Fruit fly (Drosophila melanogaster) whole organism, embryonic: ENCODE data around the gene Atu.

Source experiments
- CG11093 ChIP-seq: fragments of 200-800 bp; sonication (Bioruptor generic); IDR thresholded peaks from 3 replicates; pipeline ENCODE4 v1.3.6; 2022; ENCODE audit warnings: missing biosample characterization, missing genetic modification characterization
- CG11723 ChIP-seq: fragments of 200-800 bp; sonication (Bioruptor generic); optimal IDR thresholded peaks from 2 replicates; lab custom pipeline; 2017; ENCODE audit warnings: missing biosample characterization, mild to moderate bottlenecking, missing genetic modification characterization
- CG12659 ChIP-seq: fragments of 200-800 bp; sonication (Bioruptor generic); optimal IDR thresholded peaks from 3 replicates; lab custom pipeline; 2017; ENCODE audit warnings: mild to moderate bottlenecking, missing biosample characterization, missing genetic modification reagents, missing genetic modification characterization
- CG13123 ChIP-seq: fragments of 200-800 bp; sonication (Bioruptor generic); optimal IDR thresholded peaks from 2 replicates; lab custom pipeline; 2016; ENCODE audit warnings: missing biosample characterization, missing genetic modification characterization
- CG13424 ChIP-seq: fragments of 200-800 bp; sonication (Bioruptor generic); optimal IDR thresholded peaks from 2 replicates; lab custom pipeline; 2019; ENCODE audit warnings: missing biosample characterization, mild to moderate bottlenecking, missing genetic modification characterization, moderate library complexity
- CG14860 ChIP-seq: fragments of 200-800 bp; sonication (Bioruptor generic); IDR thresholded peaks from 3 replicates; pipeline ENCODE4 v1.3.6; 2022; ENCODE audit warnings: missing biosample characterization, missing genetic modification characterization; ENCODE audit not compliant: partially characterized antibody
- CG17186 ChIP-seq: fragments of 200-800 bp; sonication (Bioruptor generic); optimal IDR thresholded peaks from 3 replicates; lab custom pipeline; 2017; ENCODE audit warnings: missing biosample characterization, missing genetic modification reagents, missing genetic modification characterization
- CG17328 ChIP-seq: fragments of 200-800 bp; sonication (Bioruptor generic); IDR thresholded peaks from 2 replicates; pipeline ENCODE4 v1.3.6; 2022; ENCODE audit warnings: missing biosample characterization, missing genetic modification characterization
- CG17359 ChIP-seq: fragments of 200-800 bp; sonication (Bioruptor generic); optimal IDR thresholded peaks from 3 replicates; lab custom pipeline; 2018; ENCODE audit warnings: missing biosample characterization, mild to moderate bottlenecking, missing genetic modification characterization, moderate library complexity
- CG30403 ChIP-seq: fragments of 200-800 bp; sonication (Bioruptor generic); optimal IDR thresholded peaks from 3 replicates; lab custom pipeline; 2016; ENCODE audit warnings: missing biosample characterization, missing genetic modification characterization
- CG34224 ChIP-seq: fragments of 200-800 bp; sonication (Bioruptor generic); IDR thresholded peaks from 3 replicates; pipeline ENCODE4 v1.3.6; 2022; ENCODE audit warnings: missing biosample characterization, missing genetic modification characterization; ENCODE audit not compliant: partially characterized antibody
- CG4328 ChIP-seq: fragments of 200-800 bp; sonication (Bioruptor generic); optimal IDR thresholded peaks from 3 replicates; lab custom pipeline; 2017; ENCODE audit warnings: missing biosample characterization, missing genetic modification reagents, missing genetic modification characterization
- CG4854 ChIP-seq: fragments of 200-800 bp; sonication (Bioruptor generic); optimal IDR thresholded peaks from 2 replicates; lab custom pipeline; 2016; ENCODE audit warnings: missing biosample characterization, missing genetic modification characterization, inconsistent platforms
- CG5245 ChIP-seq: fragments of 200-800 bp; sonication (Bioruptor generic); optimal IDR thresholded peaks from 3 replicates; lab custom pipeline; 2016; ENCODE audit warnings: missing biosample characterization, missing genetic modification characterization
- CG5953 ChIP-seq: fragments of 200-800 bp; sonication (Bioruptor generic); IDR thresholded peaks from 2 replicates; pipeline ENCODE4 v1.3.6; 2022; ENCODE audit warnings: missing biosample characterization, missing genetic modification characterization
- CG6175 ChIP-seq: fragments of 200-800 bp; sonication (Bioruptor generic); IDR thresholded peaks from 3 replicates; pipeline ENCODE4 v1.3.6; 2022; ENCODE audit warnings: missing biosample characterization, missing genetic modification characterization
- CG8924 ChIP-seq: fragments of 200-800 bp; optimal IDR thresholded peaks from 3 replicates; lab custom pipeline; 2019; ENCODE audit warnings: missing biosample characterization, mild to moderate bottlenecking, missing genetic modification characterization, moderate library complexity
- CHES-1-like ChIP-seq: fragments of 200-800 bp; sonication (Bioruptor generic); optimal IDR thresholded peaks from 2 replicates; lab custom pipeline; 2016; ENCODE audit warnings: missing biosample characterization, missing genetic modification characterization
- CkIIα-i1 ChIP-seq: fragments of 200-800 bp; sonication (Bioruptor generic); IDR thresholded peaks from 2 replicates; pipeline ENCODE4 v1.3.6; 2022; ENCODE audit warnings: missing biosample characterization, missing genetic modification characterization
- Drgx ChIP-seq: fragments of 200-800 bp; sonication (Bioruptor generic); IDR thresholded peaks from 2 replicates; pipeline ENCODE4 v1.3.6; 2022; ENCODE audit warnings: missing biosample characterization, missing genetic modification characterization
- HLH3B ChIP-seq: fragments of 200-800 bp; sonication (Bioruptor generic); IDR thresholded peaks from 2 replicates; pipeline ENCODE4 v1.3.6; 2022; ENCODE audit warnings: missing biosample characterization, missing genetic modification characterization
- HLH4C ChIP-seq: fragments of 200-800 bp; sonication (Bioruptor generic); IDR thresholded peaks from 3 replicates; pipeline ENCODE4 v1.3.6; 2022; ENCODE audit warnings: missing biosample characterization, missing genetic modification characterization; ENCODE audit not compliant: partially characterized antibody
- Hr51 ChIP-seq, 2 experiments: fragments of 200-800 bp; sonication (Bioruptor generic); optimal IDR thresholded peaks; 2 replicates in 1 of 2; 3 replicates in 1 of 2; lab custom pipeline; 2016 to 2018; ENCODE audit warnings: missing biosample characterization in 2 of 2, missing genetic modification characterization in 2 of 2, mild to moderate bottlenecking in 1 of 2, moderate library complexity in 1 of 2
- Lpt ChIP-seq: fragments of >200 bp; optimal IDR thresholded peaks from 2 replicates; lab custom pipeline; 2018; ENCODE audit warnings: missing biosample characterization, missing genetic modification characterization
- Mrtf ChIP-seq: fragments of 200-800 bp; sonication (Bioruptor generic); IDR thresholded peaks from 3 replicates; pipeline ENCODE4 v1.3.6; 2022; ENCODE audit warnings: missing biosample characterization, missing genetic modification characterization
- Nf-YC ChIP-seq: fragments of 200-800 bp; optimal IDR thresholded peaks from 3 replicates; lab custom pipeline; 2019; ENCODE audit warnings: missing biosample characterization, mild to moderate bottlenecking, missing genetic modification characterization, moderate library complexity
- Oaz ChIP-seq: fragments of 200-800 bp; sonication (Bioruptor generic); IDR thresholded peaks from 2 replicates; pipeline ENCODE4 v1.3.6; 2022; ENCODE audit warnings: missing biosample characterization, missing genetic modification characterization
- Vsx1 ChIP-seq: fragments of 200-800 bp; sonication (Bioruptor generic); optimal IDR thresholded peaks from 2 replicates; lab custom pipeline; 2017; ENCODE audit warnings: missing biosample characterization, mild to moderate bottlenecking, missing genetic modification characterization, missing genetic modification reagents
- abd-A ChIP-seq: fragments of 200-800 bp; sonication (Bioruptor generic); optimal IDR thresholded peaks from 3 replicates; lab custom pipeline; 2019; ENCODE audit warnings: missing biosample characterization, mild to moderate bottlenecking, missing genetic modification characterization, moderate library complexity
- bcd ChIP-seq: fragments of 200-800 bp; sonication (Bioruptor generic); optimal IDR thresholded peaks from 2 replicates; lab custom pipeline; 2017; ENCODE audit warnings: missing biosample characterization, mild to moderate bottlenecking, missing genetic modification characterization
- bigmax ChIP-seq: fragments of 200-800 bp; sonication (Bioruptor generic); optimal IDR thresholded peaks from 2 replicates; lab custom pipeline; 2018; ENCODE audit warnings: missing biosample characterization, mild to moderate bottlenecking, missing genetic modification characterization
- cg ChIP-seq: fragments of 200-800 bp; sonication (Bioruptor generic); optimal IDR thresholded peaks from 3 replicates; lab custom pipeline; 2019; ENCODE audit warnings: missing biosample characterization, mild to moderate bottlenecking, missing genetic modification characterization, moderate library complexity
- ci ChIP-seq: fragments of 200-800 bp; sonication (Bioruptor generic); IDR thresholded peaks from 3 replicates; pipeline ENCODE4 v1.3.6; 2022; ENCODE audit warnings: missing biosample characterization, missing genetic modification characterization
- croc ChIP-seq: fragments of 200-800 bp; sonication (Bioruptor generic); conservative IDR thresholded peaks from 3 replicates; pipeline ENCODE4 v1.3.6; 2022; ENCODE audit warnings: missing biosample characterization, missing genetic modification characterization
- crol ChIP-seq: fragments of 200-800 bp; sonication (Bioruptor generic); IDR thresholded peaks from 2 replicates; pipeline ENCODE4 v1.3.6; 2022; ENCODE audit warnings: missing biosample characterization, missing genetic modification characterization
- disco-r ChIP-seq: fragments of 200-800 bp; sonication (Bioruptor generic); optimal IDR thresholded peaks from 2 replicates; lab custom pipeline; 2016; ENCODE audit warnings: missing biosample characterization, missing genetic modification characterization
- esg ChIP-seq: fragments of 200-800 bp; sonication (Bioruptor generic); conservative IDR thresholded peaks from 2 replicates; pipeline ENCODE4 v1.3.6; 2022; ENCODE audit warnings: missing biosample characterization, missing genetic modification characterization
- fd102C ChIP-seq: fragments of 200-800 bp; sonication (Bioruptor generic); optimal IDR thresholded peaks from 2 replicates; lab custom pipeline; 2018; ENCODE audit warnings: missing biosample characterization, mild to moderate bottlenecking, missing genetic modification characterization, moderate library complexity
- fru ChIP-seq: fragments of >200 bp; optimal IDR thresholded peaks from 2 replicates; lab custom pipeline; 2017
- gce ChIP-seq: fragments of 200-800 bp; sonication (Bioruptor generic); IDR thresholded peaks from 3 replicates; pipeline ENCODE4 v1.3.6; 2022; ENCODE audit warnings: missing biosample characterization, missing genetic modification characterization
- gro ChIP-seq: fragments of 200-800 bp; sonication (Bioruptor generic); optimal IDR thresholded peaks from 2 replicates; lab custom pipeline; 2016; ENCODE audit warnings: missing biosample characterization, missing genetic modification characterization
- lilli ChIP-seq: fragments of 200-800 bp; sonication (Bioruptor generic); optimal IDR thresholded peaks from 3 replicates; lab custom pipeline; 2016; ENCODE audit warnings: missing biosample characterization, missing genetic modification characterization
- lov ChIP-seq, 2 experiments: fragments of 200-800 bp in 1 of 2; fragments of >200 bp in 1 of 2; sonication (Bioruptor generic) in 1 of 2; IDR thresholded peaks in 1 of 2; optimal IDR thresholded peaks in 1 of 2; 2 replicates in 1 of 2; 3 replicates in 1 of 2; pipeline versions ENCODE4 v1.3.6 to Lab custom; 2017 to 2022; ENCODE audit warnings: missing biosample characterization in 1 of 2, missing genetic modification characterization in 1 of 2
- luna ChIP-seq: fragments of 200-800 bp; sonication (Bioruptor generic); optimal IDR thresholded peaks from 2 replicates; lab custom pipeline; 2016; ENCODE audit warnings: missing biosample characterization, missing genetic modification characterization
- phol ChIP-seq: fragments of 200-800 bp; sonication (Bioruptor generic); optimal IDR thresholded peaks from 3 replicates; lab custom pipeline; 2018; ENCODE audit warnings: missing biosample characterization, mild to moderate bottlenecking, missing genetic modification characterization, moderate library complexity
- psq ChIP-seq: fragments of 200-800 bp; sonication (Bioruptor generic); optimal IDR thresholded peaks from 2 replicates; lab custom pipeline; 2017; ENCODE audit warnings: missing biosample characterization, missing genetic modification characterization
- repo ChIP-seq: fragments of 200-800 bp; sonication (Bioruptor generic); optimal IDR thresholded peaks from 2 replicates; lab custom pipeline; 2016; ENCODE audit warnings: missing biosample characterization, missing genetic modification characterization
- run ChIP-seq: fragments of 200-800 bp; sonication (Bioruptor generic); optimal IDR thresholded peaks from 3 replicates; lab custom pipeline; 2018; ENCODE audit warnings: missing biosample characterization, mild to moderate bottlenecking, missing genetic modification characterization
- tll ChIP-seq, 2 experiments: fragments of 200-800 bp in 1 of 2; fragments of >200 bp in 1 of 2; sonication (Bioruptor generic) in 1 of 2; optimal IDR thresholded peaks; 2 replicates each; lab custom pipeline; 2017 to 2019; ENCODE audit warnings: missing biosample characterization in 2 of 2, missing genetic modification characterization in 2 of 2, mild to moderate bottlenecking in 1 of 2, moderate library complexity in 1 of 2
- zen2 ChIP-seq: fragments of 200-800 bp; sonication (Bioruptor generic); IDR thresholded peaks from 3 replicates; pipeline ENCODE4 v1.3.6; 2022; ENCODE audit warnings: missing biosample characterization, missing genetic modification characterization; ENCODE audit not compliant: partially characterized antibody
- zfh2 ChIP-seq: fragments of 200-800 bp; sonication (Bioruptor generic); optimal IDR thresholded peaks from 2 replicates; lab custom pipeline; 2016; ENCODE audit warnings: missing biosample characterization, missing genetic modification characterization

Atu gene

DNA sequence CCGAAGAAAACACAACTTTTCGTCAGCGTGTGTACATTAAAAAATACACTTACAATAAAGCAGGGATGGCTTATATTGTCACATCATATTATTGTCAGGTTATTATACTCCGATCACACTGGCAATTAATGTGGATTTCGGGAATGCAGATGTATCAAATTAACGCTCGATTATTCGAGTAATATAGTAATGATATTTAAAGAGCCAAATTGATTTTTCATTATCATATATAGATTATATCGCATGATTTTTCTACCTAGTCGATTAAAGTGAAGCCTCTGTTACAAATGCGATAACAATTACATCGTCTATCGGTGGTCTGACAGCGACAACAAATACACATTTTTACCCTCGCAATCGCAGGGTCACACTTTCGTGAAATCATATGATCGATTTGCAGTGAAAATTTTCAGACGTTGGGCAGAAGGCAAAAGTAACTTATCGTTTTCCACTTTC is 21.7 kb upstream of the Atu start, which contains the start of the genes noi and Vha26 (continued):
- TF ChIP-seq lilli (GFP tag; lab: Kevin White, UChicago): peak; percentile 54
- TF ChIP-seq Lpt: no peak
- peak; percentile 3 for TF ChIP-seq CHES-1-like
- TF ChIP-seq CG12659 (GFP tag; lab: Kevin White, UChicago): peak; percentile 81
- TF ChIP-seq CkIIα-i1 (GFP tag; lab: Robert Waterston, UW): no peak
- no peak for TF ChIP-seq gce
- no peak for TF ChIP-seq CG4854
- no peak for TF ChIP-seq CG11723 (GFP tag; lab: Kevin White, UChicago)
- TF ChIP-seq bcd: no peak
- TF ChIP-seq run: no peak
- no peak for TF ChIP-seq disco-r (GFP tag; lab: Kevin White, UChicago)
- TF ChIP-seq abd-A (tag; lab: Kevin White, UChicago): no peak
- no peak for TF ChIP-seq fd102C (GFP tag; lab: Kevin White, UChicago)
- peak in 1 of 2 experiments; percentile 33 for TF ChIP-seq tll (GFP tag; optimal IDR thresholded peaks at IDR 0.05; lab: Kevin White, UChicago)
- TF ChIP-seq Oaz (GFP tag; lab: Robert Waterston, UW): no peak
- no peak for TF ChIP-seq Mrtf
- no peak for TF ChIP-seq repo (GFP tag; lab: Kevin White, UChicago)
- no peak for TF ChIP-seq crol (GFP tag; lab: Robert Waterston, UW)
- TF ChIP-seq psq (GFP tag; lab: Kevin White, UChicago): no peak
- TF ChIP-seq croc (GFP tag; lab: Robert Waterston, UW): no peak
- no peak for TF ChIP-seq luna (GFP tag; lab: Kevin White, UChicago)
- peak; percentile 25 for TF ChIP-seq CG17359 (tag; lab: Kevin White, UChicago)
- TF ChIP-seq fru: no peak
- TF ChIP-seq CG6175 (GFP tag; lab: Robert Waterston, UW): no peak
- TF ChIP-seq CG17328: no peak
- no peak for TF ChIP-seq CG4328
- TF ChIP-seq esg (GFP tag; lab: Robert Waterston, UW): no peak
- TF ChIP-seq CG5953 (GFP tag; lab: Robert Waterston, UW): no peak
- TF ChIP-seq ci (GFP tag; lab: Robert Waterston, UW): peak; percentile 23; the same call in 1 of the 3 replicates
- TF ChIP-seq CG13424: peak; percentile 63
- peak in 1 of 2 experiments; percentile 48 for TF ChIP-seq Hr51 (GFP tag; optimal IDR thresholded peaks at IDR 0.05; lab: Kevin White, UChicago)
- TF ChIP-seq Nf-YC (tag; lab: Kevin White, UChicago): peak; percentile 57
- TF ChIP-seq CG11093 (GFP tag; lab: Robert Waterston, UW): no peak
- peak; percentile 56 for TF ChIP-seq cg (GFP tag; lab: Kevin White, UChicago)
- peak; percentile 78 for TF ChIP-seq CG17186 (GFP tag; lab: Kevin White, UChicago)
- TF ChIP-seq CG5245 (GFP tag; lab: Kevin White, UChicago): no peak
- TF ChIP-seq bigmax (GFP tag; lab: Kevin White, UChicago): no peak
- TF ChIP-seq CG8924: no peak
- no peak for TF ChIP-seq Vsx1 (GFP tag; lab: Kevin White, UChicago)
- TF ChIP-seq CG14860 (GFP tag; lab: Robert Waterston, UW): peak; percentile 36; the same call in 1 of the 3 replicates
- TF ChIP-seq Drgx (GFP tag; lab: Robert Waterston, UW): no peak
- TF ChIP-seq zen2: no peak
- no peak for TF ChIP-seq HLH3B (GFP tag; lab: Robert Waterston, UW)
- TF ChIP-seq zfh2: peak; percentile 59
- peak; percentile 76 for TF ChIP-seq phol (tag; lab: Kevin White, UChicago)
- no peak for TF ChIP-seq gro (GFP tag; lab: Kevin White, UChicago)
- TF ChIP-seq CG30403: peak; percentile 23
- TF ChIP-seq lov (optimal IDR thresholded peaks at IDR 0.05; lab: Kevin White, UChicago): no peak
- TF ChIP-seq lov (GFP tag; IDR thresholded peaks at IDR 0.05; lab: Robert Waterston, UW): no peak
- TF ChIP-seq HLH4C (GFP tag; lab: Robert Waterston, UW): peak; percentile 69
- TF ChIP-seq CG13123 (GFP tag; lab: Kevin White, UChicago): no peak
- TF ChIP-seq CG34224 (GFP tag; lab: Robert Waterston, UW): peak; percentile 47; the same call in 2 of the 3 replicates
